Fruit fly (Drosophila melanogaster): ENCODE measurements around the gene CG14324.
A peak's percentile ranks its signal among the peaks of the same experiment; 100 is the strongest.

Gene CG14324

DNA sequence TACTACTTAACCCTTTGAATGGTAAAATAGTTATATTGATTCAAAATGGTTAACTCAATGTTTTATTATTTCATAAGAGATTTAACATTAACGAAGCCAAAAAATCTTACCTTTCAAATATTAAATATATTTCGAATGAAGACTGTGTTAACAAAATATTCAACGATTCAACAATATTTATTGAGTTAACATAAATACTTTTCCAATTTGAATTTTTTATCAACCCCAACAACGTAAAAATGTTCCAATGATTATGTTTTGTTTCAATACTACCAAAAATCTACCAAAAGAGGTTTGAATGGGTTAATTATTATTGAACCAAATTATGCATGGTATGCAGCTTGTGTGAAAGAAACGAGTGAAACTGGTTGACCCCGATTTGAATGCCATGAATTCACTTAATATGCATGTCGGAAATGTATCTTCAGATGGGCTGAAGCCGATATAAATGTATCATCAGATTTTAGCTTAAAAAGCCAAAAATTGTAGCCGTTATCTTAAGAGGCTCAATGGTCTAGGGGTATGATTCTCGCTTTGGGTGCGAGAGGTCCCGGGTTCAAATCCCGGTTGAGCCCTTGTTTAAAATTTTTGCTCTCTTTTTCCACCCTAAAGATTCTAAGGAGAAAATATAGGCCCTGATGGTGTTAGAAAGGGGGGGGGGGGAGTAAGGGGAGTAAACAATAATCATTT lies 12.7 kb upstream of the CG14324 start (continued):
- TF ChIP-seq CG9609 (GFP tag; optimal IDR thresholded peaks at IDR 0.05) (no peak), Med (GFP tag) (no peak), CG1832 (GFP tag; optimal IDR thresholded peaks at IDR 0.05) (no peak), stwl (tag; optimal IDR thresholded peaks at IDR 0.05) (no peak), CG13287 (GFP tag; IDR thresholded peaks at IDR 0.05; ENCODE audit: partially characterized antibody) (no peak), ewg (GFP tag; optimal IDR thresholded peaks at IDR 0.05) (no peak), CG10565 (GFP tag; optimal IDR thresholded peaks at IDR 0.05) (no peak), CG6854 (GFP tag; optimal IDR thresholded peaks at IDR 0.05) (no peak), Hand (GFP tag; optimal IDR thresholded peaks at IDR 0.05) (no peak), CG5953 (GFP tag; IDR thresholded peaks at IDR 0.05) (no peak), CG3065 (GFP tag; optimal IDR thresholded peaks at IDR 0.05) (no peak), CG14965 (GFP tag; optimal IDR thresholded peaks at IDR 0.05; ENCODE audit: borderline replicate concordance) (no peak), CG3281 (GFP tag; optimal IDR thresholded peaks at IDR 0.05) (no peak), lola (GFP tag; optimal IDR thresholded peaks at IDR 0.05) (no peak), so (GFP tag; IDR thresholded peaks at IDR 0.05) (no peak), CG10321 (GFP tag; IDR thresholded peaks at IDR 0.05) (no peak), CG10462 (GFP tag; optimal IDR thresholded peaks at IDR 0.05) (no peak), slou (GFP tag; optimal IDR thresholded peaks at IDR 0.05) (no peak), HLH4C (GFP tag; IDR thresholded peaks at IDR 0.05; ENCODE audit: partially characterized antibody) (no peak), CG8924 (tag; optimal IDR thresholded peaks at IDR 0.05) (peak; percentile 16), ham (GFP tag; IDR thresholded peaks at IDR 0.05) (no peak), Gsc (GFP tag; IDR thresholded peaks at IDR 0.05) (no peak), kni (GFP tag; optimal IDR thresholded peaks at IDR 0.05) (no peak), E2f2 (GFP tag; IDR thresholded peaks at IDR 0.05) (no peak), CG10959 (GFP tag; IDR thresholded peaks at IDR 0.05) (no peak), prd (optimal IDR thresholded peaks at IDR 0.05) (no peak), prd (GFP tag; IDR thresholded peaks at IDR 0.05) (no peak), nerfin-1 (tag; optimal IDR thresholded peaks at IDR 0.05) (no peak), CG10366 (GFP tag; IDR thresholded peaks at IDR 0.05) (no peak), CG17912 (GFP tag; optimal IDR thresholded peaks at IDR 0.05) (no peak), cato (GFP tag; optimal IDR thresholded peaks at IDR 0.05; ENCODE audit: borderline replicate concordance) (no peak), sd (tag; optimal IDR thresholded peaks at IDR 0.05) (peak; percentile 93), CG7928 (GFP tag; optimal IDR thresholded peaks at IDR 0.05) (no peak), toy (GFP tag; IDR thresholded peaks at IDR 0.05) (no peak), exex (tag; optimal IDR thresholded peaks at IDR 0.05) (no peak), Hr51 (GFP tag; optimal IDR thresholded peaks at IDR 0.05) (peak in 1 of 2 experiments; percentile 18), Gug (GFP tag; IDR thresholded peaks at IDR 0.05) (no peak), CG13624 (GFP tag; optimal IDR thresholded peaks at IDR 0.05) (no peak), CG33557 (GFP tag; optimal IDR thresholded peaks at IDR 0.05) (no peak), Bdp1 (GFP tag; optimal IDR thresholded peaks at IDR 0.05) (peak; percentile 82), fd3F (GFP tag; optimal IDR thresholded peaks at IDR 0.05) (no peak), CG12104 (GFP tag; optimal IDR thresholded peaks at IDR 0.05) (no peak), CG2199 (GFP tag; IDR thresholded peaks at IDR 0.05) (no peak), crol (GFP tag; IDR thresholded peaks at IDR 0.05) (no peak), CG12299 (tag; optimal IDR thresholded peaks at IDR 0.05) (no peak), crc (GFP tag; optimal IDR thresholded peaks at IDR 0.05) (no peak), da (GFP tag; optimal IDR thresholded peaks at IDR 0.05) (no peak), peb (GFP tag; IDR thresholded peaks at IDR 0.05) (no peak), amos (GFP tag; IDR thresholded peaks at IDR 0.05; ENCODE audit: partially characterized antibody) (peak; percentile 48; the same call in 1 of the 2 replicates), tgo (GFP tag; IDR thresholded peaks at IDR 0.05) (no peak)

Data from whole organism, embryonic.